Worm (Caenorhabditis elegans) whole organism, early embryonic: ENCODE measurements around the gene W04D12.1.

Experiments used
- B0310.2 ChIP-seq: sonication (generic microtip); optimal IDR thresholded peaks from 2 replicates; lab custom pipeline; 2016; ENCODE audit warnings: mild to moderate bottlenecking, missing genetic modification characterization, missing compliant biosample characterization
- F13C5.2 ChIP-seq: sonication (generic microtip); optimal IDR thresholded peaks from 2 replicates; lab custom pipeline; 2017; ENCODE audit warnings: mild to moderate bottlenecking, missing genetic modification characterization, inconsistent platforms, missing compliant biosample characterization
- aly-1 ChIP-seq: sonication (generic microtip); optimal IDR thresholded peaks from 2 replicates; lab custom pipeline; 2016; ENCODE audit warnings: missing genetic modification characterization, missing compliant biosample characterization
- ama-1 ChIP-seq: fragments of 150-350 bp; optimal IDR thresholded peaks from 2 replicates; lab custom pipeline; 2014
- ceh-13 ChIP-seq: fragments of 200-800 bp; sonication (Bioruptor generic); optimal IDR thresholded peaks from 2 replicates; lab custom pipeline; 2018; ENCODE audit warnings: mild to moderate bottlenecking, missing genetic modification characterization, missing compliant biosample characterization
- ceh-36 ChIP-seq: sonication (generic microtip); optimal IDR thresholded peaks from 2 replicates; lab custom pipeline; 2016; ENCODE audit warnings: missing genetic modification characterization, inconsistent platforms, missing compliant biosample characterization
- ets-7 ChIP-seq: sonication (generic microtip); optimal IDR thresholded peaks from 2 replicates; lab custom pipeline; 2016; ENCODE audit warnings: missing genotype, missing genetic modification characterization, missing compliant biosample characterization
- flt-1 ChIP-seq: fragments of 200-800 bp; sonication (Bioruptor generic); IDR thresholded peaks from 2 replicates; pipeline ENCODE4 v1.3.6; 2022; ENCODE audit warnings: missing genetic modification characterization, missing compliant biosample characterization
- hmbx-1 ChIP-seq: sonication (generic microtip); optimal IDR thresholded peaks from 2 replicates; lab custom pipeline; 2016; ENCODE audit warnings: mild to moderate bottlenecking, missing genetic modification characterization, missing compliant biosample characterization
- hmg-4 ChIP-seq: fragments of 200-800 bp; sonication (Bioruptor generic); optimal IDR thresholded peaks from 2 replicates; lab custom pipeline; 2018; ENCODE audit warnings: mild to moderate bottlenecking, missing genetic modification characterization, missing compliant biosample characterization
- hnd-1 ChIP-seq: sonication (generic microtip); optimal IDR thresholded peaks from 2 replicates; lab custom pipeline; 2016; ENCODE audit warnings: missing genetic modification characterization, missing compliant biosample characterization
- pes-1 ChIP-seq: fragments of 200-800 bp; sonication (Bioruptor generic); IDR thresholded peaks from 2 replicates; pipeline ENCODE4 v1.3.6; 2022; ENCODE audit warnings: missing genetic modification reagents, missing genetic modification characterization, missing compliant biosample characterization
- scrt-1 ChIP-seq: fragments of 200-800 bp; sonication (Bioruptor generic); IDR thresholded peaks from 2 replicates; pipeline ENCODE4 v1.3.6; 2022; ENCODE audit warnings: missing genetic modification characterization, missing compliant biosample characterization
- sea-1 ChIP-seq: fragments of 200-800 bp; sonication (Bioruptor generic); conservative IDR thresholded peaks from 2 replicates; pipeline ENCODE4 v1.3.6; 2022; ENCODE audit warnings: missing genetic modification characterization, missing compliant biosample characterization
- tbx-11 ChIP-seq: fragments of 200-800 bp; sonication (Bioruptor generic); IDR thresholded peaks from 2 replicates; pipeline ENCODE4 v1.3.6; 2022; ENCODE audit warnings: missing genetic modification characterization, missing compliant biosample characterization
- tbx-37 ChIP-seq: fragments of 200-800 bp; sonication (Bioruptor generic); conservative IDR thresholded peaks from 2 replicates; pipeline ENCODE4 v1.3.6; 2022; ENCODE audit warnings: missing genetic modification reagents, missing genetic modification characterization, missing compliant biosample characterization
- tra-4 ChIP-seq: sonication (generic microtip); optimal IDR thresholded peaks from 2 replicates; lab custom pipeline; 2017; ENCODE audit warnings: missing genetic modification characterization, missing compliant biosample characterization

W04D12.1 gene

ce11 chrIII:5872288-5872687 is 35.6 kb downstream of the W04D12.1 start:
- TF ChIP-seq flt-1 (GFP tag; lab: Robert Waterston, UW) (no peak), hnd-1 (tag; lab: Kevin White, UChicago) (no peak)

ce11 chrIII:5874263-5874662 is 37.5 kb downstream of the W04D12.1 start:
- no peak for TF ChIP-seq ceh-36 (tag; lab: Kevin White, UChicago)
- no peak for TF ChIP-seq ets-7 (tag; lab: Kevin White, UChicago)
- no peak for TF ChIP-seq ama-1 (lab: Kevin White, UChicago)
- TF ChIP-seq hmg-4 (GFP tag; lab: Kevin White, UChicago) = no peak
- TF ChIP-seq hmbx-1 (tag; lab: Kevin White, UChicago) = no peak
- TF ChIP-seq tra-4 (tag; lab: Kevin White, UChicago) = no peak
- no peak for TF ChIP-seq tbx-11 (GFP tag; lab: Robert Waterston, UW)
- no peak for TF ChIP-seq hnd-1 (tag; lab: Kevin White, UChicago)
- no peak for TF ChIP-seq scrt-1 (GFP tag; lab: Robert Waterston, UW)
- TF ChIP-seq tbx-37 (GFP tag; lab: Robert Waterston, UW) = no peak
- no peak for TF ChIP-seq pes-1 (GFP tag; lab: Robert Waterston, UW)
- TF ChIP-seq sea-1 (GFP tag; lab: Robert Waterston, UW) = no peak
- TF ChIP-seq flt-1 (GFP tag; lab: Robert Waterston, UW) = no peak

- no peak for TF ChIP-seq hnd-1 (tag; lab: Kevin White, UChicago)
- no peak for TF ChIP-seq F13C5.2
- no peak for TF ChIP-seq ceh-36 (tag; lab: Kevin White, UChicago)
- no peak for TF ChIP-seq flt-1 (GFP tag; lab: Robert Waterston, UW)
- no peak for TF ChIP-seq sea-1 (GFP tag; lab: Robert Waterston, UW)
- TF ChIP-seq ets-7 (tag; lab: Kevin White, UChicago) = no peak
- TF ChIP-seq tbx-37 (GFP tag; lab: Robert Waterston, UW) = no peak
- TF ChIP-seq tbx-11 (GFP tag; lab: Robert Waterston, UW) = no peak
- no peak for TF ChIP-seq pes-1 (GFP tag; lab: Robert Waterston, UW)
- no peak for TF ChIP-seq aly-1
- TF ChIP-seq hmbx-1 (tag; lab: Kevin White, UChicago) = no peak
- no peak for TF ChIP-seq tra-4 (tag; lab: Kevin White, UChicago)
- no peak for TF ChIP-seq scrt-1 (GFP tag; lab: Robert Waterston, UW)
- no peak for TF ChIP-seq ceh-13 (GFP tag; lab: Kevin White, UChicago)
- no peak for TF ChIP-seq B0310.2
Measured at ce11 chrIII:5874664-5875417, 38.1 kb downstream of the W04D12.1 start.

ce11 chrIII:5875418-5875702 is 38.6 kb downstream of the W04D12.1 start:
- TF ChIP-seq ceh-13 (GFP tag; lab: Kevin White, UChicago) = no peak
- no peak for TF ChIP-seq ceh-36 (tag; lab: Kevin White, UChicago)

- TF ChIP-seq scrt-1 (GFP tag; lab: Robert Waterston, UW) = no peak
Measured at ce11 chrIII:5875705-5876104, 39.0 kb downstream of the W04D12.1 start.

ce11 chrIII:5876140-5876675 is 39.5 kb downstream of the W04D12.1 start, which contains the start of gene aldo-2:
Gene aldo-2, minus strand, starts transcription at chrIII:5876625.
- TF ChIP-seq pes-1 (GFP tag; lab: Robert Waterston, UW) (no peak), ceh-13 (GFP tag; lab: Kevin White, UChicago) (no peak), tbx-37 (GFP tag; lab: Robert Waterston, UW) (no peak), ceh-36 (tag; lab: Kevin White, UChicago) (no peak)

ce11 chrIII:5876867-5877641 is 40.3 kb downstream of the W04D12.1 start:
- no peak for TF ChIP-seq tbx-11 (GFP tag; lab: Robert Waterston, UW)
- no peak for TF ChIP-seq hmg-4 (GFP tag; lab: Kevin White, UChicago)
- TF ChIP-seq flt-1 (GFP tag; lab: Robert Waterston, UW) = no peak
- no peak for TF ChIP-seq tbx-37 (GFP tag; lab: Robert Waterston, UW)
- no peak for TF ChIP-seq ets-7 (tag; lab: Kevin White, UChicago)
- TF ChIP-seq F13C5.2 = no peak
- no peak for TF ChIP-seq tra-4 (tag; lab: Kevin White, UChicago)
- TF ChIP-seq ceh-36 (tag; lab: Kevin White, UChicago) = no peak
- no peak for TF ChIP-seq ceh-13 (GFP tag; lab: Kevin White, UChicago)
- TF ChIP-seq B0310.2 = no peak
- no peak for TF ChIP-seq pes-1 (GFP tag; lab: Robert Waterston, UW)
- no peak for TF ChIP-seq sea-1 (GFP tag; lab: Robert Waterston, UW)
- TF ChIP-seq scrt-1 (GFP tag; lab: Robert Waterston, UW) = no peak
- TF ChIP-seq hmbx-1 (tag; lab: Kevin White, UChicago) = no peak
- no peak for TF ChIP-seq aly-1
- no peak for TF ChIP-seq hnd-1 (tag; lab: Kevin White, UChicago)
- no peak for TF ChIP-seq ama-1 (lab: Kevin White, UChicago)
